Worm (Caenorhabditis elegans) whole organism, early embryonic: ENCODE data around the gene gcn-1.

Source experiments
- B0310.2 ChIP-seq: sonication (generic microtip); optimal IDR thresholded peaks from 2 replicates; lab custom pipeline; 2016; ENCODE audit warnings: mild to moderate bottlenecking, missing genetic modification characterization, missing compliant biosample characterization
- F13C5.2 ChIP-seq: sonication (generic microtip); optimal IDR thresholded peaks from 2 replicates; lab custom pipeline; 2017; ENCODE audit warnings: mild to moderate bottlenecking, missing genetic modification characterization, inconsistent platforms, missing compliant biosample characterization
- aly-1 ChIP-seq: sonication (generic microtip); optimal IDR thresholded peaks from 2 replicates; lab custom pipeline; 2016; ENCODE audit warnings: missing genetic modification characterization, missing compliant biosample characterization
- ama-1 ChIP-seq: fragments of 150-350 bp; optimal IDR thresholded peaks from 2 replicates; lab custom pipeline; 2014
- ets-7 ChIP-seq: sonication (generic microtip); optimal IDR thresholded peaks from 2 replicates; lab custom pipeline; 2016; ENCODE audit warnings: missing genotype, missing genetic modification characterization, missing compliant biosample characterization
- flt-1 ChIP-seq: fragments of 200-800 bp; sonication (Bioruptor generic); IDR thresholded peaks from 2 replicates; pipeline ENCODE4 v1.3.6; 2022; ENCODE audit warnings: missing genetic modification characterization, missing compliant biosample characterization
- hmg-4 ChIP-seq: fragments of 200-800 bp; sonication (Bioruptor generic); optimal IDR thresholded peaks from 2 replicates; lab custom pipeline; 2018; ENCODE audit warnings: mild to moderate bottlenecking, missing genetic modification characterization, missing compliant biosample characterization
- hnd-1 ChIP-seq: sonication (generic microtip); optimal IDR thresholded peaks from 2 replicates; lab custom pipeline; 2016; ENCODE audit warnings: missing genetic modification characterization, missing compliant biosample characterization
- scrt-1 ChIP-seq: fragments of 200-800 bp; sonication (Bioruptor generic); IDR thresholded peaks from 2 replicates; pipeline ENCODE4 v1.3.6; 2022; ENCODE audit warnings: missing genetic modification characterization, missing compliant biosample characterization
- sea-1 ChIP-seq: fragments of 200-800 bp; sonication (Bioruptor generic); conservative IDR thresholded peaks from 2 replicates; pipeline ENCODE4 v1.3.6; 2022; ENCODE audit warnings: missing genetic modification characterization, missing compliant biosample characterization
- tbx-11 ChIP-seq: fragments of 200-800 bp; sonication (Bioruptor generic); IDR thresholded peaks from 2 replicates; pipeline ENCODE4 v1.3.6; 2022; ENCODE audit warnings: missing genetic modification characterization, missing compliant biosample characterization
- tbx-37 ChIP-seq: fragments of 200-800 bp; sonication (Bioruptor generic); conservative IDR thresholded peaks from 2 replicates; pipeline ENCODE4 v1.3.6; 2022; ENCODE audit warnings: missing genetic modification reagents, missing genetic modification characterization, missing compliant biosample characterization
- tra-4 ChIP-seq: sonication (generic microtip); optimal IDR thresholded peaks from 2 replicates; lab custom pipeline; 2017; ENCODE audit warnings: missing genetic modification characterization, missing compliant biosample characterization

- TF ChIP-seq tbx-11 = no peak
- TF ChIP-seq ama-1 (lab: Kevin White, UChicago) = no peak
- TF ChIP-seq flt-1 (GFP tag; lab: Robert Waterston, UW) = no peak
- TF ChIP-seq tbx-37 = no peak
- no peak for TF ChIP-seq aly-1 (tag; lab: Kevin White, UChicago)
- no peak for TF ChIP-seq tra-4 (tag; lab: Kevin White, UChicago)
- no peak for TF ChIP-seq hnd-1
- TF ChIP-seq sea-1 (GFP tag; lab: Robert Waterston, UW) = no peak
- no peak for TF ChIP-seq scrt-1
- TF ChIP-seq hmg-4 = no peak
- no peak for TF ChIP-seq B0310.2 (tag; lab: Kevin White, UChicago)
- TF ChIP-seq F13C5.2 (tag; lab: Kevin White, UChicago) = no peak
- TF ChIP-seq ets-7 (tag; lab: Kevin White, UChicago) = no peak
Measured at ce11 chrIII:2115322-2115721, 36.4 kb upstream of the gcn-1 start.
